Worm (Caenorhabditis elegans): ENCODE measurements around the gene F44E2.9.

Gene F44E2.9

DNA sequence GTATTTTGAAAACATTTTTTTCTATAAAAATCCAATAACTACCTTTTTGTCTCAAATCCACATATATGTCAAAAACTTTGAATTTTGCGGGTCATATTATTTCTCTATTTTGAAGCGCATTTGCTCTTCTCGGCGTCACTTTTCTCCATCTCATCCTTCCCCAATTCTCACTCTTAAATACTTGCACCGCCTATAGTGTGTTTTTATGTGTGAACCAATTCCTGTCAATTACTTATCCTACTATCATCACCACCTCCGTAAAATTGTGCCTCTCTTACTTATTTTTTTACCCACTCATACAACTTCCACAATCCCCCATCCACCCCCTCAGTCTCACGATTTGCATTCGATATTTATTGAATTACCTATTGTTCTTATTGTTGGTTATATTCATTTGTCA lies 44.5 kb downstream of the F44E2.9 start:
- no peak for TF ChIP-seq ets-7 (tag; optimal IDR thresholded peaks at IDR 0.05)
- no peak for TF ChIP-seq B0310.2 (tag; optimal IDR thresholded peaks at IDR 0.05)
- TF ChIP-seq hmbx-1 (tag; optimal IDR thresholded peaks at IDR 0.05), result no peak
- no peak for TF ChIP-seq hnd-1 (tag; optimal IDR thresholded peaks at IDR 0.05)
- no peak for TF ChIP-seq sea-1 (GFP tag; conservative IDR thresholded peaks at IDR 0.05)
- TF ChIP-seq ama-1 (optimal IDR thresholded peaks at IDR 0.05), result no peak
- TF ChIP-seq aly-1 (tag; optimal IDR thresholded peaks at IDR 0.05), result no peak
- no peak for TF ChIP-seq hmg-4 (GFP tag; optimal IDR thresholded peaks at IDR 0.05)
- TF ChIP-seq F13C5.2 (tag; optimal IDR thresholded peaks at IDR 0.05), result no peak
- no peak for TF ChIP-seq ceh-36 (tag; optimal IDR thresholded peaks at IDR 0.05)
- TF ChIP-seq flt-1 (GFP tag; IDR thresholded peaks at IDR 0.05), result no peak

DNA sequence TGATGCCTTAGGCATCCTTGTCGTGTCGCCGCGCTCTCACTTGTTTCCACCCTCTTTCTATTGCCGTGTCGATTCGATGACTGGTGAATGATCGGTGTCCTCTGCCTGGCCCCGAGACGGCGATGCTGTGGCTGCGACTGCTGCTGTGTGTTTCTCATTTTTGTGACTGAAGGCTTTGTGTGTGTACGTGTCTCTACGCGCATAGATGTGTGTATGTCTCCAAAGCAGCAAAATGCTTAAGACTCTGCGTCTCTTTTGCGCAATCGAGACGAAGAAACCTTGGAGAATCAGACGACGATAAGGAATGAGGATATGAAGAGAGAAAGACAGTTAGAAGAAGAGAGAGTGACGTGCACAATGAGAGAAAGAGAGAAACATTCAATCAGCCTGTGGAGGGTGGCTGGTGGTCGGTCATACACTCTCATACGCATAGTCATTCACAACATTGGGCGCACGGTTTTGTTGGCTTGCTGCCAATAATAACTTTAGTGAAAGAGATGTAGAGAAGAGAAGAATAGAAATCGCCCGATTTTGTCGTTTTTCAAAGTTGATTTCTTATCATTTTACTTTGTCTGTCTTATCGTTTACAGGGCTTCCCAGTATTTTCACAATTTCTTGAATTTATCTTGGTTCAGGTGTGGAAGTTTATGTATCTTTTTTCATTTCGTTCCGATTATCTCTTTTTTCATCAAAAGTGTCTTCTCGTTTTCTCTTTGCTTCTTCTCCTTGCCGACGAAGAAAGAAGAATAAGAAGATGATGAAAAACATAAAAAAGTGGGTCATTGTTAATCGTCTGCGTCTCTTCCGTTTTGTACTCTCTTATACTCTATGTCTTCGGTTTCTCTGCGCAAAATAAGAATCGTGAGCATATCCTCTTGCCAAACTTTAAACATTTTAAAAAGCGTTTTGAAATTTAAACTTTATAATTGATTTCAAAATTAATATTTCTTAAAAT lies 48.2 kb downstream of the F44E2.9 start:
- TF ChIP-seq hnd-1 (tag; optimal IDR thresholded peaks at IDR 0.05) (no peak), pes-1 (GFP tag; IDR thresholded peaks at IDR 0.05) (peak; percentile 61), sea-1 (GFP tag; conservative IDR thresholded peaks at IDR 0.05) (no peak), flt-1 (GFP tag; IDR thresholded peaks at IDR 0.05) (peak; percentile 51), hmg-4 (GFP tag; optimal IDR thresholded peaks at IDR 0.05) (peak; percentile 85), ama-1 (optimal IDR thresholded peaks at IDR 0.05) (no peak), hmbx-1 (tag; optimal IDR thresholded peaks at IDR 0.05) (no peak), scrt-1 (GFP tag; IDR thresholded peaks at IDR 0.05) (0 out of 2 replicates have a peak, but pooled peaks have one; percentile 15), tbx-37 (GFP tag; conservative IDR thresholded peaks at IDR 0.05) (0 out of 2 replicates have a peak, but pooled peaks have one; percentile 23), B0310.2 (tag; optimal IDR thresholded peaks at IDR 0.05) (no peak), aly-1 (tag; optimal IDR thresholded peaks at IDR 0.05) (peak; percentile 56), tra-4 (tag; optimal IDR thresholded peaks at IDR 0.05) (no peak)

DNA sequence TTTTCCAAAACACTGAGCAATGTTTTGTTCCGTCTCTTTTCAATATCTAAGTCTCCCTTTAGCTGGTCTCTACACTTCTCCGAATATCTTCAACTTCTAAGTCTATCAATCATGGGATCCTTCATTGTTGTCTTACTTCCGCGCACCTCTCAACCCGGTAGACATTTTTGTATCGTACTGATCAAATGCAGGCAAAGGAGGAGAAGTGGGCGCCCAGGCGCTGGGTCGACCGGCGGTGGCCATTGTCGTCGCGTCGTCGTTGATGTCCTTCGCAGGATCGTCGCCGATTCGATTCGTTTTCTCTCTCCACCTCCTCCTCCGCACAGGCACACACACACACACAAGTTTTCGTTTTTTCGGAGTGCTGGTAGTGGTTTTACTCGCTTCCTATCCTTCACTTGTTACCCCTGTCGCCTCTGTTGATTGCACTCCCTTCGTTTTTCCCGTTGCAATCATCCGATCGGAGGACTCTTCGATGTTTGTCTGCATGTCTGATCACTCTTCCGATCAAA lies 48.9 kb downstream of the F44E2.9 start:
- no peak for TF ChIP-seq aly-1 (tag; optimal IDR thresholded peaks at IDR 0.05)
- TF ChIP-seq tbx-37 (GFP tag; conservative IDR thresholded peaks at IDR 0.05), result no peak
- TF ChIP-seq ets-7 (tag; optimal IDR thresholded peaks at IDR 0.05), result no peak
- no peak for TF ChIP-seq hmbx-1 (tag; optimal IDR thresholded peaks at IDR 0.05)
- peak; percentile 29; the same call in 1 of the 2 replicates for TF ChIP-seq sea-1 (GFP tag; conservative IDR thresholded peaks at IDR 0.05)
- 0 out of 2 replicates have a peak, but pooled peaks have one; percentile 22 for TF ChIP-seq tbx-11 (GFP tag; IDR thresholded peaks at IDR 0.05)

DNA sequence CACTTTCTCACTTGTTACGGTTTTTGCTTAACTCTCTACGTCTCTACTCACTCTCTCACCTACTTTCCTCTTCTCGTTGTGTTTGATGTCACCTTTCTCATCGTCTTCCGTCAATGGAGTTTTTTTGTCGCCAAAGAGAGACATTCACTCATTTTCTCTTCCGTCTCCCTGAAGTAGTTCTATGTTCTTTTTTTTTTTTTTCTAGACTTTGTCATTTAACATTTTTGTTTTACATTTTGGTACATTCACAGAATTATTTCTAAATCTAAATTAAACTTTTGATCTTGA lies 49.6 kb downstream of the F44E2.9 start:
- TF ChIP-seq B0310.2 (tag; optimal IDR thresholded peaks at IDR 0.05) (no peak), ets-7 (tag; optimal IDR thresholded peaks at IDR 0.05) (no peak), hmbx-1 (tag; optimal IDR thresholded peaks at IDR 0.05) (no peak), tbx-37 (GFP tag; conservative IDR thresholded peaks at IDR 0.05) (no peak), aly-1 (tag; optimal IDR thresholded peaks at IDR 0.05) (no peak), scrt-1 (GFP tag; IDR thresholded peaks at IDR 0.05) (no peak), ceh-36 (tag; optimal IDR thresholded peaks at IDR 0.05) (no peak), ceh-13 (GFP tag; optimal IDR thresholded peaks at IDR 0.05) (no peak), sea-1 (GFP tag; conservative IDR thresholded peaks at IDR 0.05) (no peak), tra-4 (tag; optimal IDR thresholded peaks at IDR 0.05) (no peak), pes-1 (GFP tag; IDR thresholded peaks at IDR 0.05) (no peak), F13C5.2 (tag; optimal IDR thresholded peaks at IDR 0.05) (no peak), hmg-4 (GFP tag; optimal IDR thresholded peaks at IDR 0.05) (no peak), flt-1 (GFP tag; IDR thresholded peaks at IDR 0.05) (no peak), ama-1 (optimal IDR thresholded peaks at IDR 0.05) (no peak), hnd-1 (tag; optimal IDR thresholded peaks at IDR 0.05) (no peak), tbx-11 (GFP tag; IDR thresholded peaks at IDR 0.05) (no peak)

Measured in whole organism, early embryonic.